Worm (Caenorhabditis elegans) whole organism, dauer: ENCODE results near the gene him-4.

Experiments
- unc-62 ChIP-seq: sonication (generic microtip); optimal IDR thresholded peaks from 2 replicates; lab custom pipeline; 2017; ENCODE audit warnings: missing biosample characterization, missing genetic modification reagents, missing genetic modification characterization

Gene him-4

DNA sequence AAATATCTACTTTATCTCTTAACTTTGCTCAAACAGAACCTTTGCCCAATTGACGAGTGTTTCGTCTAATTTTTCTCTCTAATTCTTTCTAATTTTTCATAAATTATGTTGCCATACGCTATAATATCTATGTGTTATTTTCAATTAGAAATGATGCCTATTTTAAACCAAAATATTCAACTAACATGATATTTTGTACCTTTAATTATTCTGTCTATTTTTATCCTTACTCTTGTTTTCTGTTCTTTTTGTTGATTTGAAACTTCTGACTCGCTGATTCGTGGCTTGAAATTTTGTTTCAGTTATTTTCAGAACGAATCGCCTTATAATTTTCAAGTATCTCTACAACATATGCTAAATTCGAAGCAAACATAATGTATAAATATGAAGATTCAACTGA, 7.9 kb upstream of the him-4 start, which contains the start of gene F15G9.6:
Gene F15G9.6, plus strand, starts transcription at position 301 of the 400 bp plus-strand sequence.
- TF ChIP-seq unc-62 = no peak

DNA sequence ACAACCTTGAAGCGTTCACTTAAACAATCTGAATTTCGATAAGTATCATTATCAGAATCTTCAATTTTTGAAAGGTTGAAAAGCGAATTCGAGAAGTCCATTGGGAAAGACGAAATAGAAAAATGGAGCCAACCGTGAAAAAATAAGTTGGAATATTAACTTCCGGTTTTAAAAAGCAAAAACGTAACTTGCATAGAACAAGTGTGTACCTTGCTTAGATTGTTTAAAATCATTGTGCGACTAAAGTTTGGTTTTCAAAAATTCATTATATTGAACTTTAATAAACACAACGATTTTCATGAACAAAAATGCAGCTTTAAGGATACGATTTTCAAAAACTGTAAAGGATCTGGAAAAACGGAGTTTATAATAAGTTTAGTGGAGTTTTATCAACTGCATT, 3.8 kb upstream of the him-4 start, which contains the start of gene F15G9.2:
Gene F15G9.2, minus strand, starts transcription at position 101 of the 400 bp plus-strand sequence.
- no peak for TF ChIP-seq unc-62

- TF ChIP-seq unc-62 = no peak
Observed at ce11 chrX:9719070-9719469, 1.7 kb downstream of the him-4 start.

DNA sequence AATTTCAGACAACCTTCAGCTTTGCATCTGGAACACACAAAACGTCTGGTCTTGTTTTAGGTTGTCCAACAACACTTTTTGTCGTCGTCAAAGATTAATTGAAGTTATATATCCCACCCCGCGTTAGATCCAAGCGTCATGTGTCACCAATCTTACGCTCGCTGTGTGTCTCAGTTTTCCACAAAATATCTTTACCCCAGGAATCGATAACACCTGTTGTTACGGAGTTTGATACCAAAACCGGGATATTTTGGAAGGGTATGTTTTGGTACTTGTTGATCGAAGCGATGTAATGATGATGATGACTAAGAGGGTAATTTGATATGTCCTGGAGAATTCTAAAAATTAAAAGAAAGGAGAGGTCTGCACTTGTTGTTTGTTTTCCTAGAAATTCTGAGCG, 18.1 kb downstream of the him-4 start:
- TF ChIP-seq unc-62 = no peak

ce11 chrX:9737730-9738129, 20.4 kb downstream of the him-4 start, which contains the start of gene F15G9.5:
Gene F15G9.5, minus strand, starts transcription at chrX:9737888.
- no peak for TF ChIP-seq unc-62

DNA sequence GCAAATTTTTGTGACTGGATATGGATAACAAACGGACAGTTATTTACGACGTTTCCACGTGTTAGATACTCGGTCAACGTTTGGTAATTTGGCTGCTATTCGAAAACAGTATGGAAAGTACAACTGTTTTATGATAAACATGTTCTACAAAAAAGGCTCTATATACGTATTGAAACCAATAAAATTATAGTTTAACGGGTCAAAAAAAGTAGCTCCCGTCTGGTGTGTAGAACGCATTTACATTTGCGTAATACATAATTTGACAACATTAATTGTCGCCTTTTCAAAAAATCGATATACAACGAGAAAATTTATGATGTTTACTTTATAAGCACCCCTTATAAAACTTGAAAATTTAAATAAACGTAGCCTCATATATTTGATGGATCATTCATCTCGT, 24.7 kb downstream of the him-4 start:
- TF ChIP-seq unc-62 = no peak

- no peak for TF ChIP-seq unc-62
Observed at ce11 chrX:9754537-9754936, 37.2 kb downstream of the him-4 start.

DNA sequence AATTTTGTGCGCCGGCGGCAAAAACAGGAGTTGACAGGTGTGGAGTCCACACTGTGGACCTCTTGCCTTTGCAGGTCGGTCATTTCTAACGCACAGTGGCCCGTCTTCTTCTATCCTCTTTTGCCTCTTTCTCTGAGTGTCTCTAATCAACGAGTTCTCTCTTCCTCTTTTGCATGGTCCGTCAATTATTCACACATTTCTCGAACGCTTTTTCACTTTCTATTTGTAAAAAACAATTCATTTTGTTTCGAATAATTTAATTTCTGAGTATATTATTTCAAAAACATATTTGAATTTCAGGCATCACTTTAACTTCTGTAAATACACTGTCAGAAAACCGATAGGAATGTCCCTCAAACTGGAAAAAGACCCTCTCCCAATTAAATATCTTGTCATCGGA, 39.6 kb downstream of the him-4 start, which contains the start of gene T09B9.1:
Gene T09B9.1, plus strand, starts transcription at position 301 of the 400 bp plus-strand sequence.
- no peak for TF ChIP-seq unc-62

DNA sequence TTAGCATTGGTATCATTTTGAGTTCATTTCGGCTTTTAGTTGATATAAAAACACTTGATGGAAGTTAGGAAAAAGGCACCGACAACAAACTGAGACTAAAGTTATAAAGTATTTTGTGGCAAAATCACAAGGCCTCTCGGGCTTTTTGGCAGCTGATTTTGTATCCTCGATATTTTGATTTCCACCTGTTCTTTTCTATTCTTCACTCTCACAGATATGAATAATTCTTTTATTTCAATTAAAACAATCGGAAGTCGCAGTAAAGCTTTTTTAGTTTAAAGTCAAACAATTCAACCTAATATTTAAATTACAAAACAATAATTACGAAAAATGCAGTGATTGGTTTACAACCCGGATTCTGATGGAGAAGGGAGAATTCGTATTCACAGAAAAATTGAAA, 43.9 kb downstream of the him-4 start, which contains the start of gene T09B9.3:
Gene T09B9.3, minus strand, starts transcription at position 101 of the 400 bp plus-strand sequence.
- TF ChIP-seq unc-62 = no peak

- TF ChIP-seq unc-62 = no peak
Observed at ce11 chrX:9763903-9764302, 46.5 kb downstream of the him-4 start.

DNA sequence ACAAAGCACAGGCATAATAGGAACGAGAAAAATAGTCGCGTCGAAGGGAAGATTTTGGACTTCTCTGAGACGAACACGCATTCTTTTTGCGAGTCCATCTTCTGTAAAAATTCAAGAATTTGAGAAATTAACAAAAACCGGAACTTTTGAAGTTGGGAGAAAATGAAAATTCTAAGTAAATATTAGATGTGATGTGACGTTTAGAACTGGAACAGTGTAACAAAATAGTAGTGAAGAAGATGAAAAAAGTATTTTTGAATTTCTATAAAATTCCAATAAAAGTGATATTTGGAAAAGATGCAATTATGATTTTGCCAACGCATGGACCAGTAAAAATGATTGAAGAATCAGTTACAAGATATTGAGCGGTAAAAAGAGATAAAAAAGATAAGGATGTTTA, 47.5 kb downstream of the him-4 start, which contains the start of gene slc-17.9:
Gene slc-17.9, minus strand, starts transcription at position 101 of the 400 bp plus-strand sequence.
- TF ChIP-seq unc-62 = no peak

ce11 chrX:9774323-9774722, 57.0 kb downstream of the him-4 start, which contains the start of gene T09B9.4:
Gene T09B9.4, minus strand, starts transcription at chrX:9774352.
- no peak for TF ChIP-seq unc-62

DNA sequence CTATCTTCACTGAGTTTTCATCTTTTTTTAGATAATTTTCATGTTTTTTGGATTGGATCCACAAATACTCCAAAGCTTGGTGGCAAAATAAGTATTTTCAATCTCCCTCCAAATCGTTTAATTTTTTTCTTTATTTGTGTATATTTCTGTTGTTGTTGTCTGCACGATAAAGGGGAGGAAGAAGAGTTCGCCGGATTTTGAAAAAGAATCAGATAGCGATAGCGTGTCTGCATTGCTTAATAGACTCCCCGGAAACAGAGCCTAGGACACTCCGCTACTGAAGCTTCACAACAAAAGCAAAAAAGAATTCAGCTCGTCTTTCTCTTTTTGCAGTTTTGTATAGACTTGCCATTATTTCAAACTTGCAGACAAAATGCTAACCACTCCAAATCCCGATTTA, 60.1 kb downstream of the him-4 start, which contains the start of gene T09B9.5:
Gene T09B9.5, plus strand, starts transcription at position 301 of the 400 bp plus-strand sequence.
- no peak for TF ChIP-seq unc-62

DNA sequence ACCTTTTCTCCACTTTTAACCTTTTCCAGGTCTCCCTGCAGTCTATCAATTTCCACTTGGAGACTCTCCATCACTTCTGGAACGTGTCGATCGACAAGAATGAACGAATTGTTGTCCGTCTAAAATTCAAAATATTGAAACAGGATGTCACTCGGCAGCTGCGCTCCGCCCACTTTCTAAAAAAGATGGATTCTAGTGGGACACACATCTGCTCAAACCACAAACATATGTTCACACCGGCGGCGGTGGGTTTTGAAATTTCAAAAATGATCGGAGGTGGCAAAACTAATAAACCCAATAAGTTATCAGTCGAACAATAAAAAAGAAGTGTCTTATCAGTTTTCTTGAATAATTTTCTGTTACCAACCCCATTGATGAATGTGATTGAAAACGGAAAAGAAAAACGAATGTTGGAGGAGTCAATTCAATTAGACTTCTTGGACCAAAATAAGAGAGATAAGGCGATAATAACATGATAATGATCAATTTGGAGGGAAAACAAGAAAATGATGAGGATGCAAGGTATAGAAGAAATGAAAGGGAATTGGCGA, 65.1 kb downstream of the him-4 start:
- no peak for TF ChIP-seq unc-62

DNA sequence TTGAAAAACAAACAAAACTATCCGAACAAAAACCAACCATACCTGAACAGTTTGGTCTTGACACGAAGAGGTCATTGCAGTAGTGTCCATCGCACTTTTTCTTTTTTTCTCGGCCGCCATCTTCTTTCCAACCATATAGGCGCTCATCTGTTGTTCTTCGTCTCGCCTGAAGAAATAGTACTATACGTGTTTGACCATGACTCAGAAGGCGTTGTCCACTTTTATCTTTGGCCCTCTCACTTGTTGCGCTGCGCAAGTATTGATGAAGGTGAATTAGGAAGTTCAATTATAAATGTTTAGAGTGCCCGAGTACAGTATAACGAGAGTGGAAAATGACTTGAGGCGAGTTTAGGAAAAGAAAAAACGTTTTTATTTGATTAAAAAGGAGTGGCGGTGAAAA, 68.5 kb downstream of the him-4 start:
- no peak for TF ChIP-seq unc-62

DNA sequence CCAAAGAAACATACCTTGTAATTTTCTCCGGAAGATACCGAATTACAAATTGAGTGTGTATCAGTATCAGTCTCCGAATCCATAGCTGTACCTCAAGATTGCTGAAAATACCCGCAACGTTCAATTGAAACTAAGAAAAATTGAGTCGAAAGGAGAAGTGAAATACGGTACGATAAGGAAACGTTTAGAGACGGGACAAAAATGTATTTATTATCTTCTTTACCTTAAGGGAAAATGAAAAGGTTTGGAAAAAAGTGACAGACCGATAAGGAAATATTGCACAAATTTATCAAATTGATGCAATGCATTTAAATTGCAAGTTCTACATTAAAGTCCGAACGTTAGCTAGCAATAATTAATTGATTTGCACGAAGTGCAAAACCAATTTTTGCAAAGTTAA, 71.7 kb downstream of the him-4 start, which contains the start of gene F36G3.1:
Gene F36G3.1, minus strand, starts transcription at position 101 of the 400 bp plus-strand sequence.
- TF ChIP-seq unc-62 = no peak

ce11 chrX:9794173-9794572, 76.8 kb downstream of the him-4 start, which contains the start of gene F36G3.2:
Gene F36G3.2, minus strand, starts transcription at chrX:9794273.
- no peak for TF ChIP-seq unc-62

- TF ChIP-seq unc-62 = no peak
Observed at ce11 chrX:9795579-9795978, 78.2 kb downstream of the him-4 start.
